Worm (Caenorhabditis elegans) whole organism, L3 larva: ENCODE data around the gene bca-1.

Experiments used
- R02D3.7 ChIP-seq: fragments of 150-350 bp; optimal IDR thresholded peaks from 2 replicates; lab custom pipeline; 2014; ENCODE audit warnings: missing biosample characterization, missing genetic modification characterization
- ZK546.5 ChIP-seq: sonication (generic microtip); optimal IDR thresholded peaks from 2 replicates; lab custom pipeline; 2017; ENCODE audit warnings: missing biosample characterization, missing genetic modification characterization
- ama-1 ChIP-seq: fragments of 150-350 bp; optimal IDR thresholded peaks from 2 replicates; lab custom pipeline; 2018
- ceh-16 ChIP-seq: sonication (generic microtip); optimal IDR thresholded peaks from 2 replicates; lab custom pipeline; 2017; ENCODE audit warnings: missing biosample characterization, missing genetic modification characterization
- ceh-28 ChIP-seq: fragments of 150-350 bp; optimal IDR thresholded peaks from 2 replicates; lab custom pipeline; 2014; ENCODE audit warnings: missing biosample characterization, missing genetic modification reagents, missing genetic modification characterization
- ceh-9 ChIP-seq: sonication (generic microtip); optimal IDR thresholded peaks from 2 replicates; lab custom pipeline; 2018; ENCODE audit warnings: missing biosample characterization, missing genetic modification characterization
- daf-12 ChIP-seq: fragments of 150-350 bp; optimal IDR thresholded peaks from 2 replicates; lab custom pipeline; 2014; ENCODE audit warnings: missing biosample characterization, missing genetic modification reagents, missing genetic modification characterization
- egl-27 ChIP-seq: sonication (generic microtip); optimal IDR thresholded peaks from 4 replicates; lab custom pipeline; 2017; ENCODE audit warnings: missing biosample characterization, missing genetic modification reagents, missing genetic modification characterization
- egl-5 ChIP-seq: fragments of 150-350 bp; optimal IDR thresholded peaks from 2 replicates; lab custom pipeline; 2017; ENCODE audit warnings: missing biosample characterization, missing genetic modification reagents, missing genetic modification characterization, inconsistent platforms
- elt-1 ChIP-seq: fragments of 150-350 bp; optimal IDR thresholded peaks from 2 replicates; lab custom pipeline; 2014; ENCODE audit warnings: missing biosample characterization, missing genetic modification characterization
- elt-2 ChIP-seq: sonication (generic microtip); optimal IDR thresholded peaks from 2 replicates; lab custom pipeline; 2016; ENCODE audit warnings: missing genetic modification reagents, mild to moderate bottlenecking, missing genetic modification characterization, missing compliant biosample characterization
- elt-3 ChIP-seq, 3 experiments: fragments of 150-350 bp in 1 of 3; sonication (generic microtip) in 2 of 3; optimal IDR thresholded peaks; 2 replicates in 2 of 3; 4 replicates in 1 of 3; lab custom pipeline; 2014 to 2017; ENCODE audit warnings: missing biosample characterization in 3 of 3, missing genetic modification characterization in 3 of 3
- eor-1 ChIP-seq, 2 experiments: fragments of 150-350 bp; optimal IDR thresholded peaks; 2 replicates each; lab custom pipeline; 2014 to 2018; ENCODE audit warnings: missing biosample characterization in 2 of 2, missing genetic modification characterization in 2 of 2
- fkh-10 ChIP-seq: sonication (generic microtip); optimal IDR thresholded peaks from 2 replicates; lab custom pipeline; 2017; ENCODE audit warnings: missing biosample characterization, missing genetic modification reagents, missing genetic modification characterization
- fkh-2 ChIP-seq: fragments of 150-350 bp; optimal IDR thresholded peaks from 2 replicates; lab custom pipeline; 2014; ENCODE audit warnings: missing biosample characterization, missing genetic modification reagents, missing genetic modification characterization
- fos-1 ChIP-seq: fragments of 150-350 bp; optimal IDR thresholded peaks from 2 replicates; lab custom pipeline; 2014; ENCODE audit warnings: missing biosample characterization, missing genetic modification characterization
- hmg-11 ChIP-seq: sonication (generic microtip); optimal IDR thresholded peaks from 2 replicates; lab custom pipeline; 2016; ENCODE audit warnings: missing genetic modification characterization, missing compliant biosample characterization
- jun-1 ChIP-seq: fragments of 150-350 bp; optimal IDR thresholded peaks from 2 replicates; lab custom pipeline; 2014; ENCODE audit warnings: missing biosample characterization, missing genetic modification reagents, missing genetic modification characterization
- lin-15B ChIP-seq: fragments of 150-350 bp; optimal IDR thresholded peaks from 2 replicates; lab custom pipeline; 2014; ENCODE audit warnings: missing biosample characterization, missing genetic modification characterization
- lin-39 ChIP-seq: fragments of 150-350 bp; optimal IDR thresholded peaks from 2 replicates; lab custom pipeline; 2018; ENCODE audit warnings: missing biosample characterization, missing genetic modification reagents, missing genetic modification characterization
- lsy-12 ChIP-seq: sonication (generic microtip); optimal IDR thresholded peaks from 2 replicates; lab custom pipeline; 2016; ENCODE audit warnings: mild to moderate bottlenecking, missing genetic modification characterization, missing compliant biosample characterization
- mdl-1 ChIP-seq: fragments of 150-350 bp; optimal IDR thresholded peaks from 2 replicates; lab custom pipeline; 2014; ENCODE audit warnings: missing biosample characterization, missing genetic modification characterization
- mml-1 ChIP-seq: fragments of 150-350 bp; sonication (generic microtip); optimal IDR thresholded peaks from 3 replicates; lab custom pipeline; 2014; ENCODE audit warnings: missing biosample characterization, missing genetic modification characterization
- nhr-11 ChIP-seq: fragments of 150-350 bp; optimal IDR thresholded peaks from 2 replicates; lab custom pipeline; 2014; ENCODE audit warnings: missing biosample characterization, missing genetic modification characterization
- nhr-12 ChIP-seq: fragments of 150-350 bp; optimal IDR thresholded peaks from 2 replicates; lab custom pipeline; 2014; ENCODE audit warnings: missing biosample characterization, missing genetic modification characterization
- nhr-23 ChIP-seq: fragments of 150-350 bp; optimal IDR thresholded peaks from 2 replicates; lab custom pipeline; 2014; ENCODE audit warnings: missing biosample characterization, missing genetic modification reagents, missing genetic modification characterization
- nhr-237 ChIP-seq: fragments of 150-350 bp; optimal IDR thresholded peaks from 2 replicates; lab custom pipeline; 2014; ENCODE audit warnings: missing biosample characterization, missing genetic modification characterization
- nhr-25 ChIP-seq: sonication (generic microtip); optimal IDR thresholded peaks from 2 replicates; lab custom pipeline; 2017; ENCODE audit warnings: missing biosample characterization, missing genetic modification characterization
- nhr-28 ChIP-seq: fragments of 150-350 bp; optimal IDR thresholded peaks from 2 replicates; lab custom pipeline; 2014; ENCODE audit warnings: missing biosample characterization, missing genetic modification characterization
- nhr-43 ChIP-seq: sonication (generic microtip); optimal IDR thresholded peaks from 2 replicates; lab custom pipeline; 2016; ENCODE audit warnings: mild to moderate bottlenecking, missing genetic modification characterization, missing compliant biosample characterization; ENCODE audit not compliant: poor library complexity, severe bottlenecking
- nhr-67 ChIP-seq: fragments of 150-350 bp; optimal IDR thresholded peaks from 2 replicates; lab custom pipeline; 2014; ENCODE audit warnings: missing biosample characterization, missing genetic modification characterization
- nhr-76 ChIP-seq: fragments of 150-350 bp; sonication (generic microtip); optimal IDR thresholded peaks from 5 replicates; lab custom pipeline; 2014; ENCODE audit warnings: missing biosample characterization, missing genetic modification characterization
- nhr-77 ChIP-seq: fragments of 150-350 bp; optimal IDR thresholded peaks from 2 replicates; lab custom pipeline; 2014; ENCODE audit warnings: missing biosample characterization, missing genetic modification characterization
- pqm-1 ChIP-seq: fragments of 150-350 bp; optimal IDR thresholded peaks from 2 replicates; lab custom pipeline; 2017; ENCODE audit warnings: missing biosample characterization, missing genetic modification characterization, inconsistent platforms
- sea-2 ChIP-seq: fragments of 150-350 bp; sonication (generic microtip); optimal IDR thresholded peaks from 4 replicates; lab custom pipeline; 2014; ENCODE audit warnings: missing biosample characterization, missing genetic modification reagents, missing genetic modification characterization
- skn-1 ChIP-seq: fragments of 150-350 bp; optimal IDR thresholded peaks from 2 replicates; lab custom pipeline; 2014; ENCODE audit warnings: missing biosample characterization, missing genetic modification characterization
- snpc-4 ChIP-seq: fragments of 150-350 bp; optimal IDR thresholded peaks from 2 replicates; lab custom pipeline; 2014; ENCODE audit warnings: missing biosample characterization, missing genetic modification characterization
- tbx-2 ChIP-seq: sonication (generic microtip); optimal IDR thresholded peaks from 2 replicates; lab custom pipeline; 2016; ENCODE audit warnings: mild to moderate bottlenecking, missing genetic modification characterization, missing compliant biosample characterization
- unc-39 ChIP-seq: sonication (generic microtip); optimal IDR thresholded peaks from 4 replicates; lab custom pipeline; 2017; ENCODE audit warnings: missing biosample characterization, missing genetic modification characterization
- unc-62 ChIP-seq: fragments of 150-350 bp; sonication (generic microtip); optimal IDR thresholded peaks from 4 replicates; lab custom pipeline; 2014; ENCODE audit warnings: missing biosample characterization, missing genetic modification reagents, missing genetic modification characterization
- zag-1 ChIP-seq: fragments of 150-350 bp; optimal IDR thresholded peaks from 2 replicates; lab custom pipeline; 2014; ENCODE audit warnings: missing biosample characterization, missing genetic modification characterization
- ztf-11 ChIP-seq: fragments of 150-350 bp; optimal IDR thresholded peaks from 2 replicates; lab custom pipeline; 2014; ENCODE audit warnings: missing biosample characterization, missing genetic modification characterization
- ztf-4 ChIP-seq: fragments of 150-350 bp; optimal IDR thresholded peaks from 2 replicates; lab custom pipeline; 2014; ENCODE audit warnings: missing biosample characterization, missing genetic modification characterization

Gene bca-1

ce11 chrX:6216551-6216950 lies 12.0 kb upstream of the bca-1 start, which contains the start of gene lrch-1:
Gene lrch-1 (minus strand): TSS chrX:6216651.
- no peak for TF ChIP-seq tbx-2
- TF ChIP-seq ceh-9 = no peak
- no peak for TF ChIP-seq nhr-12
- TF ChIP-seq fkh-2 (tag; lab: Kevin White, UChicago) = no peak
- no peak for TF ChIP-seq mdl-1 (tag; lab: Kevin White, UChicago)
- no peak for TF ChIP-seq nhr-11 (tag; lab: Kevin White, UChicago)
- TF ChIP-seq elt-3 (tag; optimal IDR thresholded peaks at IDR 0.05; lab: Kevin White, UChicago) = no peak
- TF ChIP-seq nhr-25 (tag; lab: Kevin White, UChicago) = no peak
- no peak for TF ChIP-seq nhr-67
- TF ChIP-seq mml-1 (tag; lab: Kevin White, UChicago) = no peak
- no peak for TF ChIP-seq R02D3.7 (tag; lab: Kevin White, UChicago)
- no peak for TF ChIP-seq fos-1 (tag; lab: Kevin White, UChicago)
- TF ChIP-seq ama-1 = no peak
- no peak for TF ChIP-seq snpc-4 (tag; lab: Kevin White, UChicago)
- no peak for TF ChIP-seq nhr-77 (tag; lab: Kevin White, UChicago)
- TF ChIP-seq unc-39 (tag; lab: Kevin White, UChicago) = no peak
- no peak for TF ChIP-seq sea-2 (GFP tag; lab: Kevin White, UChicago)
- TF ChIP-seq, all 47 proteins: peak for 0

DNA sequence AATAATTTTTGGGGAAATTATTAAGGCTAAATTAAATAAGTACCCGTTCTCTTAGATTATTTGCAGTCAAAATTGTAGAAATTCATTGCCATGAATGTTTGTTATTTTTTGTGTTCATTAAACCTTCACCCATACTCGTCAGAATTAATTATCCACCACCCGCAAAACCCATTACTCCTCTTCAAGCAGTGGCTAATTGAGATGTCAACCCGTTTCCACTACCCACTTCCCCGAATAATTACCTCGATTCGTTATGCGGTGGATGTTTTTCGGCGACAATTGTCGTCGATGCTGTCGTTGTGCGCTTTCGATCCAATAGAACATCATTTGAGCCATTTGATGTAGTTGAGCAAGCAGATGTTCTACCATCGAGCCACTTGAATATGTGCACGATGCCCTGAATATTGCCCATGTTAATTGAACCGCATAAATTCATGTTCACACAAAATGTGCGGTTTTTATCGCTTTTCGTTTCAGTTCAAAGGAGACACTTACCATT lies 6.8 kb upstream of the bca-1 start:
- TF ChIP-seq fkh-10 (GFP tag; lab: Kevin White, UChicago) (no peak), elt-2 (tag; lab: Kevin White, UChicago) (no peak), nhr-43 (tag; lab: Kevin White, UChicago) (no peak), hmg-11 (no peak), fos-1 (tag; lab: Kevin White, UChicago) (no peak)

DNA sequence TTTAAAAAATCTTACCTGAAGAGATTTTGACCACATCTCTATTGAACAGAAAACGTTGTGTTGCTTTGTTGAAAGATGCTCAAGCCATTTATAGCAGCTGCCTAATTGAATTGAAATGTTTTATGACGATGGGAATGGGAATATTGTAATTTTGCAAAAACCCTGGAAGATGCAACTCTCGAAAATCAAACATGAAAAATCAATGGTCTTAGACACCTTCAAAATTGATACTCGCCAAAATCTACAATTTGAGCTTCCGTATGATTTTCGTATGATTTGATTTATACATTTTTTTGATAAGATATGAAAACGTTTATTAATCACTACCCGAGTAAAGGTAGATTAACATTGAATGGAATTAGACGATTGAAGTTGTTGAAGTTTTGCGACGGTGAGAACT lies 3.9 kb upstream of the bca-1 start, which contains the start of gene C14F11.7:
TSS of gene C14F11.7 (minus strand) at position 101 of the 400 bp plus-strand sequence.
- TF ChIP-seq mml-1 (tag; lab: Kevin White, UChicago) (no peak), nhr-237 (tag; lab: Kevin White, UChicago) (no peak), egl-5 (tag; lab: Kevin White, UChicago) (no peak), fos-1 (tag; lab: Kevin White, UChicago) (no peak), nhr-76 (no peak), lsy-12 (tag; lab: Kevin White, UChicago) (no peak), nhr-77 (tag; lab: Kevin White, UChicago) (no peak), ceh-9 (no peak)

DNA sequence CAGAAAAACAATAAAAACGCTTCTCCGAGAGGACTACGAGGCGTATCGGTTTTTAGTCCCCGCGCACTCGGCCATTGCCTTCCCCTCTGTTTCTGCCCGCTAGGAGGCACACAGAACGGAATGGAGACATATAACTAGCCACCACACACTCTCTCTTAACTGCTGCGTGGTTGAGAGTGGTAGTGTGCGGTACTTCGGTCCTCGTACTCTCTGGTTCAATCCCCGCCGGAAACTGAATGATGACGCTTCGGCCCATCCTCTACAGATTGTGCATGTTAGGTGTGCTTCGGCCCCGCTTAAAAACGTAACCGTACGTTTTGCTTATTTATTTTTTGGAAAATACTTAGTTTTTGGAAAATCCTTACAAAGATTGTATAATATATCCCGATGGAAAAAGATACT lies 3.1 kb upstream of the bca-1 start, which contains the start of gene T13C5.6:
TSS of gene T13C5.6 (minus strand) at position 1 of the 402 bp plus-strand sequence.
- TF ChIP-seq ceh-16 (tag; lab: Kevin White, UChicago) (peak; percentile 69), nhr-77 (tag; lab: Kevin White, UChicago) (peak; percentile 24), nhr-12 (no peak), ztf-11 (tag; lab: Kevin White, UChicago) (no peak), ceh-9 (no peak), elt-1 (tag; lab: Kevin White, UChicago) (no peak), ztf-4 (tag; lab: Kevin White, UChicago) (peak; percentile 81), snpc-4 (tag; lab: Kevin White, UChicago) (peak; percentile 68), eor-1 (tag; optimal IDR thresholded peaks at IDR 0.05; lab: Kevin White, UChicago) (no peak), lin-15B (peak; percentile 60), egl-27 (tag; lab: Kevin White, UChicago) (peak; percentile 70), lin-39 (tag; lab: Kevin White, UChicago) (peak; percentile 94), unc-39 (tag; lab: Kevin White, UChicago) (peak; percentile 6), skn-1 (tag; lab: Kevin White, UChicago) (peak; percentile 91), nhr-43 (tag; lab: Kevin White, UChicago) (peak; percentile 95), nhr-67 (no peak), ama-1 (no peak), elt-3 (tag; optimal IDR thresholded peaks at IDR 0.05; lab: Kevin White, UChicago) (peak in 2 of 3 experiments; percentile 18 to 88), fkh-2 (tag; lab: Kevin White, UChicago) (peak; percentile 28), mml-1 (tag; lab: Kevin White, UChicago) (no peak), pqm-1 (tag; lab: Kevin White, UChicago) (peak; percentile 39), zag-1 (tag; lab: Kevin White, UChicago) (peak; percentile 3), ZK546.5 (tag; lab: Kevin White, UChicago) (no peak), nhr-23 (peak; percentile 73), hmg-11 (peak; percentile 99), jun-1 (tag; lab: Kevin White, UChicago) (peak; percentile 81), nhr-28 (tag; lab: Kevin White, UChicago) (no peak), unc-62 (GFP tag; lab: Kevin White, UChicago) (peak; percentile 34), nhr-76 (peak; percentile 39), fkh-10 (GFP tag; lab: Kevin White, UChicago) (peak; percentile 20), elt-2 (tag; lab: Kevin White, UChicago) (peak; percentile 74), fos-1 (tag; lab: Kevin White, UChicago) (peak; percentile 52), ceh-28 (tag; lab: Kevin White, UChicago) (peak; percentile 70), daf-12 (tag; lab: Kevin White, UChicago) (no peak), nhr-25 (tag; lab: Kevin White, UChicago) (peak; percentile 88), mdl-1 (tag; lab: Kevin White, UChicago) (no peak), nhr-11 (tag; lab: Kevin White, UChicago) (peak; percentile 11), lsy-12 (tag; lab: Kevin White, UChicago) (peak; percentile 93), tbx-2 (peak; percentile 85)
